Fruit fly (Drosophila melanogaster) whole organism, embryonic: ENCODE measurements around the gene CG14694.

ENCODE experiments used
- Blimp-1 ChIP-seq: fragments of 200-800 bp; sonication (Bioruptor generic); optimal IDR thresholded peaks from 3 replicates; lab custom pipeline; 2018; ENCODE audit warnings: missing biosample characterization, missing genetic modification characterization, mild to moderate bottlenecking, moderate library complexity, missing genetic modification reagents
- C15 ChIP-seq: fragments of 200-800 bp; sonication (Bioruptor generic); IDR thresholded peaks from 3 replicates; pipeline ENCODE4 v1.3.6; 2022; ENCODE audit warnings: missing biosample characterization, missing genetic modification characterization
- CG13123 ChIP-seq: fragments of 200-800 bp; sonication (Bioruptor generic); optimal IDR thresholded peaks from 2 replicates; lab custom pipeline; 2016; ENCODE audit warnings: missing biosample characterization, missing genetic modification characterization
- CG15514 ChIP-seq: fragments of 200-800 bp; sonication (Bioruptor generic); optimal IDR thresholded peaks from 3 replicates; lab custom pipeline; 2017; ENCODE audit warnings: missing biosample characterization, missing genetic modification characterization, mild to moderate bottlenecking, moderate library complexity, missing genetic modification reagents
- CG18011 ChIP-seq: fragments of 200-800 bp; sonication (Bioruptor generic); optimal IDR thresholded peaks from 2 replicates; lab custom pipeline; 2017; ENCODE audit warnings: missing biosample characterization, missing genetic modification characterization, mild to moderate bottlenecking, moderate library complexity, missing genotype
- CG18764 ChIP-seq: fragments of 200-800 bp; sonication (Bioruptor generic); optimal IDR thresholded peaks from 3 replicates; lab custom pipeline; 2016; ENCODE audit warnings: missing biosample characterization, missing genetic modification characterization
- CG2678 ChIP-seq: fragments of 200-800 bp; sonication (Bioruptor generic); optimal IDR thresholded peaks from 3 replicates; lab custom pipeline; 2019; ENCODE audit warnings: missing biosample characterization, mild to moderate bottlenecking, missing genetic modification characterization, moderate library complexity
- CG31441 ChIP-seq: fragments of 200-800 bp; sonication (Bioruptor generic); IDR thresholded peaks from 2 replicates; pipeline ENCODE4 v1.3.6; 2022; ENCODE audit warnings: missing biosample characterization, missing genetic modification characterization
- CG3995 ChIP-seq: fragments of 200-800 bp; sonication (Bioruptor generic); optimal IDR thresholded peaks from 3 replicates; lab custom pipeline; 2016; ENCODE audit warnings: missing biosample characterization, missing genetic modification characterization
- CG4282 ChIP-seq: fragments of 200-800 bp; sonication (Bioruptor generic); optimal IDR thresholded peaks from 2 replicates; lab custom pipeline; 2016; ENCODE audit warnings: missing biosample characterization, missing genetic modification characterization
- CG4328 ChIP-seq: fragments of 200-800 bp; sonication (Bioruptor generic); optimal IDR thresholded peaks from 3 replicates; lab custom pipeline; 2017; ENCODE audit warnings: missing biosample characterization, missing genetic modification reagents, missing genetic modification characterization
- CG4360 ChIP-seq: fragments of 200-800 bp; sonication (Bioruptor generic); IDR thresholded peaks from 2 replicates; pipeline ENCODE4 v1.3.6; 2022; ENCODE audit warnings: missing biosample characterization, missing genetic modification characterization
- CG4707 ChIP-seq: fragments of 200-800 bp; sonication (Bioruptor generic); optimal IDR thresholded peaks from 2 replicates; lab custom pipeline; 2018; ENCODE audit warnings: missing biosample characterization, mild to moderate bottlenecking, missing genetic modification characterization, moderate library complexity
- CG6765 ChIP-seq: fragments of 200-800 bp; sonication (Bioruptor generic); optimal IDR thresholded peaks from 3 replicates; lab custom pipeline; 2017; ENCODE audit warnings: missing biosample characterization, mild to moderate bottlenecking, missing genetic modification characterization
- CG7357 ChIP-seq: fragments of 200-800 bp; sonication (Bioruptor generic); IDR thresholded peaks from 3 replicates; pipeline ENCODE4 v1.3.6; 2022; ENCODE audit warnings: missing biosample characterization, missing genetic modification characterization
- CG9876 ChIP-seq: fragments of 200-800 bp; sonication (Bioruptor generic); optimal IDR thresholded peaks from 2 replicates; lab custom pipeline; 2016; ENCODE audit warnings: missing biosample characterization, missing genetic modification characterization
- Dek ChIP-seq: fragments of 200-800 bp; sonication (Bioruptor generic); optimal IDR thresholded peaks from 3 replicates; lab custom pipeline; 2019; ENCODE audit warnings: missing biosample characterization, mild to moderate bottlenecking, missing genetic modification characterization, moderate library complexity
- HLHmδ ChIP-seq: fragments of 200-800 bp; sonication (Bioruptor generic); optimal IDR thresholded peaks from 2 replicates; lab custom pipeline; 2018; ENCODE audit warnings: missing biosample characterization, mild to moderate bottlenecking, missing genetic modification characterization, moderate library complexity
- Hmx ChIP-seq: fragments of 200-800 bp; sonication (Bioruptor generic); optimal IDR thresholded peaks from 2 replicates; lab custom pipeline; 2016; ENCODE audit warnings: missing biosample characterization, missing genetic modification characterization
- Hr39 ChIP-seq: fragments of >200 bp; optimal IDR thresholded peaks from 2 replicates; lab custom pipeline; 2017
- MTF-1 ChIP-seq: fragments of 200-800 bp; sonication (Bioruptor generic); optimal IDR thresholded peaks from 2 replicates; lab custom pipeline; 2018; ENCODE audit warnings: missing biosample characterization, mild to moderate bottlenecking, missing genetic modification characterization, borderline replicate concordance
- Mad ChIP-seq: fragments of 200-800 bp; sonication (Bioruptor generic); optimal IDR thresholded peaks from 2 replicates; lab custom pipeline; 2016; ENCODE audit warnings: missing biosample characterization, missing genetic modification characterization
- Mrtf ChIP-seq: fragments of 200-800 bp; sonication (Bioruptor generic); IDR thresholded peaks from 3 replicates; pipeline ENCODE4 v1.3.6; 2022; ENCODE audit warnings: missing biosample characterization, missing genetic modification characterization
- NFAT ChIP-seq: fragments of 200-800 bp; sonication (Bioruptor generic); IDR thresholded peaks from 2 replicates; pipeline ENCODE4 v1.3.6; 2022; ENCODE audit warnings: missing biosample characterization, missing genetic modification characterization
- NK7.1 ChIP-seq: fragments of 200-800 bp; sonication (Bioruptor generic); optimal IDR thresholded peaks from 3 replicates; lab custom pipeline; 2016; ENCODE audit warnings: missing biosample characterization, missing genetic modification characterization
- Ptx1 ChIP-seq: fragments of 200-800 bp; sonication (Bioruptor generic); IDR thresholded peaks from 2 replicates; pipeline ENCODE4 v1.3.6; 2022; ENCODE audit warnings: missing biosample characterization, missing genetic modification characterization
- Six4 ChIP-seq: fragments of 200-800 bp; sonication (Bioruptor generic); optimal IDR thresholded peaks from 2 replicates; lab custom pipeline; 2016; ENCODE audit warnings: missing biosample characterization, missing genetic modification characterization
- Vsx1 ChIP-seq: fragments of 200-800 bp; sonication (Bioruptor generic); optimal IDR thresholded peaks from 2 replicates; lab custom pipeline; 2017; ENCODE audit warnings: missing biosample characterization, mild to moderate bottlenecking, missing genetic modification characterization, missing genetic modification reagents
- ab ChIP-seq: fragments of 200-800 bp; sonication (Bioruptor generic); optimal IDR thresholded peaks from 2 replicates; lab custom pipeline; 2016; ENCODE audit warnings: missing biosample characterization, missing genetic modification characterization
- ash1 ChIP-seq: fragments of 200-800 bp; sonication (Bioruptor generic); optimal IDR thresholded peaks from 2 replicates; lab custom pipeline; 2018; ENCODE audit warnings: missing biosample characterization, mild to moderate bottlenecking, missing genetic modification characterization
- chm ChIP-seq: fragments of 200-800 bp; sonication (Bioruptor generic); IDR thresholded peaks from 2 replicates; pipeline ENCODE4 v1.3.6; 2022; ENCODE audit warnings: missing biosample characterization, missing genetic modification characterization
- ci ChIP-seq: fragments of 200-800 bp; sonication (Bioruptor generic); IDR thresholded peaks from 3 replicates; pipeline ENCODE4 v1.3.6; 2022; ENCODE audit warnings: missing biosample characterization, missing genetic modification characterization
- ems ChIP-seq: fragments of 200-800 bp; sonication (Bioruptor generic); optimal IDR thresholded peaks from 3 replicates; lab custom pipeline; 2016; ENCODE audit warnings: missing biosample characterization, missing genetic modification characterization
- en ChIP-seq: fragments of 200-800 bp; sonication (Bioruptor generic); optimal IDR thresholded peaks from 2 replicates; lab custom pipeline; 2016; ENCODE audit warnings: missing biosample characterization, missing genetic modification characterization
- exex ChIP-seq: fragments of 200-800 bp; sonication (Bioruptor generic); optimal IDR thresholded peaks from 4 replicates; lab custom pipeline; 2018; ENCODE audit warnings: missing biosample characterization, mild to moderate bottlenecking, missing genetic modification characterization, moderate library complexity
- h ChIP-seq: fragments of >200 bp; optimal IDR thresholded peaks from 2 replicates; lab custom pipeline; 2017
- jing ChIP-seq: fragments of 200-800 bp; sonication (Bioruptor generic); optimal IDR thresholded peaks from 2 replicates; lab custom pipeline; 2018; ENCODE audit warnings: missing biosample characterization, mild to moderate bottlenecking, missing genetic modification characterization
- lab ChIP-seq: fragments of 200-800 bp; sonication (Bioruptor generic); optimal IDR thresholded peaks from 3 replicates; lab custom pipeline; 2017; ENCODE audit warnings: missing biosample characterization, missing genetic modification characterization, mild to moderate bottlenecking, moderate library complexity, missing genetic modification reagents
- nom ChIP-seq: fragments of 200-800 bp; sonication (Bioruptor generic); optimal IDR thresholded peaks from 2 replicates; lab custom pipeline; 2017; ENCODE audit warnings: missing biosample characterization, missing genetic modification characterization, mild to moderate bottlenecking, moderate library complexity, missing genetic modification reagents
- odd ChIP-seq: fragments of 200-800 bp; sonication (Bioruptor generic); optimal IDR thresholded peaks from 2 replicates; lab custom pipeline; 2017; ENCODE audit warnings: missing biosample characterization, mild to moderate bottlenecking, missing genetic modification characterization
- onecut ChIP-seq: fragments of 200-800 bp; sonication (Bioruptor generic); IDR thresholded peaks from 2 replicates; pipeline ENCODE4 v1.3.6; 2022; ENCODE audit warnings: missing biosample characterization, missing genetic modification characterization
- pb ChIP-seq: fragments of 200-800 bp; sonication (Bioruptor generic); optimal IDR thresholded peaks from 3 replicates; lab custom pipeline; 2016; ENCODE audit warnings: missing biosample characterization, missing genetic modification characterization
- pfk ChIP-seq: fragments of 200-800 bp; sonication (Bioruptor generic); optimal IDR thresholded peaks from 2 replicates; lab custom pipeline; 2018; ENCODE audit warnings: missing biosample characterization, mild to moderate bottlenecking, missing genetic modification characterization, moderate library complexity
- pzg ChIP-seq: fragments of 200-800 bp; sonication (Bioruptor generic); optimal IDR thresholded peaks from 3 replicates; lab custom pipeline; 2018; ENCODE audit warnings: missing biosample characterization, mild to moderate bottlenecking, missing genetic modification characterization, moderate library complexity
- ranshi ChIP-seq: fragments of 200-800 bp; sonication (Bioruptor generic); IDR thresholded peaks from 2 replicates; pipeline ENCODE4 v1.3.6; 2022; ENCODE audit warnings: missing biosample characterization, missing genetic modification characterization
- so ChIP-seq: fragments of 200-800 bp; sonication (Bioruptor generic); IDR thresholded peaks from 3 replicates; pipeline ENCODE4 v1.3.6; 2022; ENCODE audit warnings: missing biosample characterization, missing genetic modification characterization
- tin ChIP-seq: fragments of 200-800 bp; sonication (Bioruptor generic); optimal IDR thresholded peaks from 3 replicates; lab custom pipeline; 2016; ENCODE audit warnings: missing biosample characterization, missing genetic modification characterization
- zen2 ChIP-seq: fragments of 200-800 bp; sonication (Bioruptor generic); IDR thresholded peaks from 3 replicates; pipeline ENCODE4 v1.3.6; 2022; ENCODE audit warnings: missing biosample characterization, missing genetic modification characterization; ENCODE audit not compliant: partially characterized antibody
- zfh1 ChIP-seq: fragments of 200-800 bp; sonication (Bioruptor generic); IDR thresholded peaks from 3 replicates; pipeline ENCODE4 v1.3.6; 2022; ENCODE audit warnings: missing biosample characterization, missing genetic modification characterization

Gene CG14694

dm6 chr3R:10875515-10876434 is 16.2 kb upstream of the CG14694 start, which contains the start of gene Sodh2 (continued):
- TF ChIP-seq lab (GFP tag; lab: Kevin White, UChicago): peak; percentile 95
- peak; percentile 19 for TF ChIP-seq pb
- TF ChIP-seq CG7357: peak; percentile 73
- peak; percentile 23 for TF ChIP-seq ranshi
- peak; percentile 85 for TF ChIP-seq CG15514 (GFP tag; lab: Kevin White, UChicago)
- TF ChIP-seq CG3995: peak; percentile 6
- no peak for TF ChIP-seq zen2 (GFP tag; lab: Robert Waterston, UW)
- peak; percentile 87 for TF ChIP-seq CG31441 (GFP tag; lab: Robert Waterston, UW)
- peak; percentile 84 for TF ChIP-seq ci (GFP tag; lab: Robert Waterston, UW)
- no peak for TF ChIP-seq Hr39 (lab: Kevin White, UChicago)
- peak; percentile 85 for TF ChIP-seq odd (GFP tag; lab: Kevin White, UChicago)
- TF ChIP-seq so (GFP tag; lab: Robert Waterston, UW): peak; percentile 23; the same call in 1 of the 3 replicates
- TF ChIP-seq CG4707 (GFP tag; lab: Kevin White, UChicago): peak; percentile 72
- peak; percentile 68 for TF ChIP-seq onecut (GFP tag; lab: Robert Waterston, UW)
- TF ChIP-seq CG9876 (GFP tag; lab: Kevin White, UChicago): peak; percentile 52
- peak; percentile 35 for TF ChIP-seq tin (GFP tag; lab: Kevin White, UChicago)
- TF ChIP-seq Vsx1 (GFP tag; lab: Kevin White, UChicago): peak; percentile 72
- TF ChIP-seq nom (GFP tag; lab: Kevin White, UChicago): peak; percentile 55
- TF ChIP-seq en (GFP tag; lab: Kevin White, UChicago): peak; percentile 28
- peak; percentile 83 for TF ChIP-seq NFAT
- TF ChIP-seq Blimp-1: peak; percentile 75
- TF ChIP-seq h (lab: Kevin White, UChicago): no peak
- TF ChIP-seq CG18011: peak; percentile 57
- peak; percentile 37 for TF ChIP-seq ab
- no peak for TF ChIP-seq Hmx (GFP tag; lab: Kevin White, UChicago)
- peak; percentile 34 for TF ChIP-seq Six4 (GFP tag; lab: Kevin White, UChicago)
- peak; percentile 63 for TF ChIP-seq CG4328
- peak; percentile 59 for TF ChIP-seq exex (tag; lab: Kevin White, UChicago)
- peak; percentile 88 for TF ChIP-seq MTF-1 (GFP tag; lab: Kevin White, UChicago)
- TF ChIP-seq pzg (GFP tag; lab: Kevin White, UChicago): peak; percentile 7
- TF ChIP-seq CG18764 (GFP tag; lab: Kevin White, UChicago): peak; percentile 61
- TF ChIP-seq NK7.1 (GFP tag; lab: Kevin White, UChicago): peak; percentile 15
- no peak for TF ChIP-seq C15
- TF ChIP-seq CG6765: peak; percentile 86
- TF ChIP-seq CG13123 (GFP tag; lab: Kevin White, UChicago): peak; percentile 23
- TF ChIP-seq CG4360 (GFP tag; lab: Robert Waterston, UW): no peak
- peak; percentile 89 for TF ChIP-seq CG2678 (tag; lab: Kevin White, UChicago)
- peak; percentile 77 for TF ChIP-seq Mrtf (GFP tag; lab: Robert Waterston, UW)
- TF ChIP-seq ash1 (GFP tag; lab: Kevin White, UChicago): peak; percentile 70
- TF ChIP-seq pfk (GFP tag; lab: Kevin White, UChicago): peak; percentile 62
- peak; percentile 49 for TF ChIP-seq Mad (GFP tag; lab: Kevin White, UChicago)
- TF ChIP-seq CG4282: peak; percentile 20
- TF ChIP-seq Ptx1 (GFP tag; lab: Robert Waterston, UW): peak; percentile 76
- peak; percentile 89 for TF ChIP-seq HLHmδ (GFP tag; lab: Kevin White, UChicago)
- TF ChIP-seq jing (GFP tag; lab: Kevin White, UChicago): no peak
- peak; percentile 81 for TF ChIP-seq zfh1 (GFP tag; lab: Robert Waterston, UW)
- TF ChIP-seq Dek (tag; lab: Kevin White, UChicago): peak; percentile 79
- TF ChIP-seq chm (GFP tag; lab: Robert Waterston, UW): peak; percentile 61; the same call in 1 of the 2 replicates
- TF ChIP-seq ems (GFP tag; lab: Kevin White, UChicago): peak; percentile 12
